Worm (Caenorhabditis elegans): ENCODE measurements around the gene lit-1.
A peak's percentile ranks its signal among the peaks of the same experiment; 100 is the strongest.

ce11 chrIII:13755689-13756088 lies 53.9 kb downstream of the lit-1 start, which contains the start of gene toca-2:
- TF ChIP-seq him-1 (tag; optimal IDR thresholded peaks at IDR 0.05) (no peak), W03F9.2 (tag; optimal IDR thresholded peaks at IDR 0.05) (peak; percentile 19), dao-5 (tag; optimal IDR thresholded peaks at IDR 0.05) (no peak)

Measured in whole organism, L4/young adult.